Worm (Caenorhabditis elegans) whole organism, mixed stage, embryonic: ENCODE results near the gene mig-17.

ENCODE experiments used
- M03D4.4 ChIP-seq: sonication (generic microtip); optimal IDR thresholded peaks from 2 replicates; lab custom pipeline; 2017; ENCODE audit warnings: mild to moderate bottlenecking, missing genetic modification characterization, missing compliant biosample characterization
- bed-3 ChIP-seq: fragments of 200-800 bp; sonication (Bioruptor generic); optimal IDR thresholded peaks from 3 replicates; lab custom pipeline; 2018; ENCODE audit warnings: mild to moderate bottlenecking, missing genetic modification characterization, moderate library complexity, missing compliant biosample characterization
- blmp-1 ChIP-seq: fragments of 150-350 bp; optimal IDR thresholded peaks from 2 replicates; lab custom pipeline; 2014; ENCODE audit warnings: missing biosample characterization, missing genetic modification characterization
- ceh-39 ChIP-seq: fragments of 150-350 bp; optimal IDR thresholded peaks from 2 replicates; lab custom pipeline; 2014; ENCODE audit warnings: missing biosample characterization, missing genetic modification characterization
- ceh-43 ChIP-seq: fragments of 200-800 bp; sonication (Bioruptor generic); optimal IDR thresholded peaks from 2 replicates; lab custom pipeline; 2018; ENCODE audit warnings: mild to moderate bottlenecking, missing genetic modification characterization, moderate library complexity, missing compliant biosample characterization
- ceh-83 ChIP-seq: fragments of 200-800 bp; sonication (Bioruptor generic); optimal IDR thresholded peaks from 2 replicates; lab custom pipeline; 2018; ENCODE audit warnings: mild to moderate bottlenecking, missing genetic modification characterization, missing compliant biosample characterization
- ces-1 ChIP-seq: fragments of 150-350 bp; optimal IDR thresholded peaks from 2 replicates; lab custom pipeline; 2014; ENCODE audit warnings: missing biosample characterization, missing genetic modification reagents, missing genetic modification characterization
- cnd-1 ChIP-seq: fragments of 200-800 bp; sonication (Bioruptor generic); optimal IDR thresholded peaks from 2 replicates; lab custom pipeline; 2018; ENCODE audit warnings: mild to moderate bottlenecking, missing genetic modification characterization, missing compliant biosample characterization
- drap-1 ChIP-seq: fragments of 200-800 bp; sonication (Bioruptor generic); optimal IDR thresholded peaks from 3 replicates; lab custom pipeline; 2018; ENCODE audit warnings: mild to moderate bottlenecking, missing genetic modification characterization, missing compliant biosample characterization
- elt-1 ChIP-seq: sonication (generic microtip); optimal IDR thresholded peaks from 2 replicates; lab custom pipeline; 2017; ENCODE audit warnings: missing genetic modification characterization, mild to moderate bottlenecking, missing compliant biosample characterization, antibody characterized with exemption, moderate library complexity, borderline replicate concordance; ENCODE audit not compliant: insufficient read depth
- elt-3 ChIP-seq: fragments of 150-350 bp; optimal IDR thresholded peaks from 2 replicates; lab custom pipeline; 2014; ENCODE audit warnings: missing biosample characterization, missing genetic modification characterization
- flh-1 ChIP-seq: fragments of 200-800 bp; sonication (Bioruptor generic); optimal IDR thresholded peaks from 2 replicates; lab custom pipeline; 2018; ENCODE audit warnings: mild to moderate bottlenecking, missing genetic modification characterization, moderate library complexity, missing compliant biosample characterization
- ham-2 ChIP-seq: fragments of 200-800 bp; sonication (Bioruptor generic); optimal IDR thresholded peaks from 2 replicates; lab custom pipeline; 2018; ENCODE audit warnings: mild to moderate bottlenecking, missing genetic modification characterization, missing compliant biosample characterization
- hlh-1 ChIP-seq: fragments of 150-350 bp; optimal IDR thresholded peaks from 2 replicates; lab custom pipeline; 2014; ENCODE audit warnings: missing biosample characterization, missing genetic modification reagents, missing genetic modification characterization
- lin-13 ChIP-seq: fragments of 150-350 bp; optimal IDR thresholded peaks from 2 replicates; lab custom pipeline; 2014; ENCODE audit warnings: missing biosample characterization, missing genetic modification characterization
- lin-32 ChIP-seq: fragments of 200-800 bp; sonication (Bioruptor generic); optimal IDR thresholded peaks from 2 replicates; lab custom pipeline; 2018; ENCODE audit warnings: mild to moderate bottlenecking, missing genetic modification characterization, missing compliant biosample characterization
- mab-5 ChIP-seq: fragments of 150-350 bp; optimal IDR thresholded peaks from 2 replicates; lab custom pipeline; 2014; ENCODE audit warnings: missing biosample characterization, missing genetic modification characterization
- mep-1 ChIP-seq: fragments of 150-350 bp; optimal IDR thresholded peaks from 2 replicates; lab custom pipeline; 2017; ENCODE audit warnings: missing biosample characterization, missing genetic modification reagents, missing genetic modification characterization, inconsistent platforms
- mls-2 ChIP-seq: sonication (generic microtip); optimal IDR thresholded peaks from 2 replicates; lab custom pipeline; 2016; ENCODE audit warnings: mild to moderate bottlenecking, missing genetic modification characterization, moderate library complexity, missing compliant biosample characterization
- nhr-12 ChIP-seq: fragments of 150-350 bp; optimal IDR thresholded peaks from 2 replicates; lab custom pipeline; 2014; ENCODE audit warnings: missing biosample characterization, missing genetic modification characterization
- nhr-2 ChIP-seq: fragments of 150-350 bp; optimal IDR thresholded peaks from 2 replicates; lab custom pipeline; 2014; ENCODE audit warnings: missing biosample characterization, missing genetic modification characterization
- nhr-28 ChIP-seq: fragments of 150-350 bp; optimal IDR thresholded peaks from 2 replicates; lab custom pipeline; 2014; ENCODE audit warnings: missing biosample characterization, missing genetic modification characterization
- nhr-76 ChIP-seq: sonication (generic microtip); optimal IDR thresholded peaks from 2 replicates; lab custom pipeline; 2017; ENCODE audit warnings: missing biosample characterization, missing genetic modification characterization
- pha-4 ChIP-seq: fragments of 150-350 bp; optimal IDR thresholded peaks from 2 replicates; lab custom pipeline; 2018; ENCODE audit warnings: missing biosample characterization, missing genetic modification reagents, missing genetic modification characterization
- sem-2 ChIP-seq: fragments of 200-800 bp; sonication (Bioruptor generic); optimal IDR thresholded peaks from 2 replicates; lab custom pipeline; 2018; ENCODE audit warnings: mild to moderate bottlenecking, missing genetic modification characterization, missing compliant biosample characterization
- sptf-1 ChIP-seq: sonication (generic microtip); optimal IDR thresholded peaks from 2 replicates; lab custom pipeline; 2017; ENCODE audit warnings: mild to moderate bottlenecking, missing genetic modification characterization, moderate library complexity, missing compliant biosample characterization
- tbx-8 ChIP-seq: fragments of 200-800 bp; sonication (Bioruptor generic); optimal IDR thresholded peaks from 2 replicates; lab custom pipeline; 2018; ENCODE audit warnings: mild to moderate bottlenecking, missing genetic modification characterization, moderate library complexity, missing compliant biosample characterization
- unc-120 ChIP-seq: sonication (generic microtip); optimal IDR thresholded peaks from 2 replicates; lab custom pipeline; 2017; ENCODE audit warnings: missing genetic modification characterization, missing compliant biosample characterization; ENCODE audit not compliant: poor library complexity, severe bottlenecking
- unc-39 ChIP-seq: fragments of 150-350 bp; optimal IDR thresholded peaks from 2 replicates; lab custom pipeline; 2014; ENCODE audit warnings: missing biosample characterization, missing genetic modification characterization
- unc-62 ChIP-seq: fragments of 150-350 bp; optimal IDR thresholded peaks from 2 replicates; lab custom pipeline; 2014; ENCODE audit warnings: missing biosample characterization, missing genetic modification reagents, missing genetic modification characterization
- zip-8 ChIP-seq: fragments of 150-350 bp; optimal IDR thresholded peaks from 2 replicates; lab custom pipeline; 2014; ENCODE audit warnings: missing biosample characterization, missing genetic modification characterization
- ztf-11 ChIP-seq: fragments of 150-350 bp; optimal IDR thresholded peaks from 2 replicates; lab custom pipeline; 2014; ENCODE audit warnings: missing biosample characterization, missing genetic modification characterization

mig-17 gene

ce11 chrV:11485558-11485957, 39.1 kb downstream of the mig-17 start, which contains the start of gene srh-1:
Gene srh-1, plus strand, starts transcription at chrV:11485858.
- TF ChIP-seq nhr-28 (tag; lab: Kevin White, UChicago) (no peak), blmp-1 (tag; lab: Kevin White, UChicago) (no peak), mep-1 (no peak), hlh-1 (tag; lab: Kevin White, UChicago) (no peak), unc-120 (tag; lab: Kevin White, UChicago) (no peak), nhr-76 (tag; lab: Kevin White, UChicago) (no peak), unc-62 (GFP tag; lab: Kevin White, UChicago) (no peak), tbx-8 (GFP tag; lab: Kevin White, UChicago) (no peak), mls-2 (no peak), cnd-1 (tag; lab: Kevin White, UChicago) (no peak), ceh-39 (no peak), elt-1 (no peak), nhr-2 (no peak), mab-5 (tag; lab: Kevin White, UChicago) (no peak), zip-8 (tag; lab: Kevin White, UChicago) (no peak), flh-1 (no peak), bed-3 (GFP tag; lab: Kevin White, UChicago) (no peak), unc-39 (tag; lab: Kevin White, UChicago) (no peak)

- TF ChIP-seq nhr-2: no peak
- TF ChIP-seq zip-8 (tag; lab: Kevin White, UChicago): no peak
- no peak for TF ChIP-seq ham-2 (GFP tag; lab: Kevin White, UChicago)
- no peak for TF ChIP-seq ztf-11 (tag; lab: Kevin White, UChicago)
- TF ChIP-seq unc-120 (tag; lab: Kevin White, UChicago): no peak
- no peak for TF ChIP-seq M03D4.4 (tag; lab: Kevin White, UChicago)
- TF ChIP-seq lin-32: no peak
- no peak for TF ChIP-seq ceh-43 (GFP tag; lab: Kevin White, UChicago)
- no peak for TF ChIP-seq ceh-39
- TF ChIP-seq sem-2 (GFP tag; lab: Kevin White, UChicago): no peak
- TF ChIP-seq pha-4 (tag; lab: Kevin White, UChicago): no peak
- TF ChIP-seq mab-5 (tag; lab: Kevin White, UChicago): no peak
- TF ChIP-seq nhr-28 (tag; lab: Kevin White, UChicago): no peak
- TF ChIP-seq sptf-1 (tag; lab: Kevin White, UChicago): no peak
- no peak for TF ChIP-seq hlh-1 (tag; lab: Kevin White, UChicago)
- no peak for TF ChIP-seq ces-1 (GFP tag; lab: Kevin White, UChicago)
Observed at ce11 chrV:11486680-11487079, 40.2 kb downstream of the mig-17 start, which contains the start of gene T11F9.10. Gene T11F9.10, plus strand, starts transcription at chrV:11486980.

- TF ChIP-seq ztf-11 (tag; lab: Kevin White, UChicago): no peak
- TF ChIP-seq tbx-8 (GFP tag; lab: Kevin White, UChicago): no peak
- TF ChIP-seq bed-3 (GFP tag; lab: Kevin White, UChicago): no peak
- no peak for TF ChIP-seq ceh-83
- TF ChIP-seq nhr-76 (tag; lab: Kevin White, UChicago): no peak
- TF ChIP-seq sem-2 (GFP tag; lab: Kevin White, UChicago): no peak
- TF ChIP-seq drap-1: no peak
Observed at ce11 chrV:11488288-11488687, 41.8 kb downstream of the mig-17 start.

ce11 chrV:11490382-11490781, 43.9 kb downstream of the mig-17 start, which contains the start of gene dhs-19:
Gene dhs-19, minus strand, starts transcription at chrV:11490482.
- TF ChIP-seq tbx-8 (GFP tag; lab: Kevin White, UChicago) (no peak), bed-3 (GFP tag; lab: Kevin White, UChicago) (no peak), lin-13 (tag; lab: Kevin White, UChicago) (no peak), nhr-28 (tag; lab: Kevin White, UChicago) (no peak)

ce11 chrV:11492456-11492855, 46.0 kb downstream of the mig-17 start, which contains the start of gene T11F9.21:
Gene T11F9.21, plus strand, starts transcription at chrV:11492756.
- TF ChIP-seq sem-2 (GFP tag; lab: Kevin White, UChicago): no peak
- no peak for TF ChIP-seq lin-13 (tag; lab: Kevin White, UChicago)
- no peak for TF ChIP-seq cnd-1 (tag; lab: Kevin White, UChicago)
- no peak for TF ChIP-seq tbx-8 (GFP tag; lab: Kevin White, UChicago)
- TF ChIP-seq mls-2: no peak
- TF ChIP-seq ceh-39: no peak
- no peak for TF ChIP-seq nhr-2
- no peak for TF ChIP-seq ceh-83
- TF ChIP-seq elt-3 (tag; lab: Kevin White, UChicago): no peak
- no peak for TF ChIP-seq M03D4.4 (tag; lab: Kevin White, UChicago)
- TF ChIP-seq ham-2 (GFP tag; lab: Kevin White, UChicago): no peak
- no peak for TF ChIP-seq hlh-1 (tag; lab: Kevin White, UChicago)
- TF ChIP-seq nhr-12 (tag; lab: Kevin White, UChicago): no peak
